Fruit fly (Drosophila melanogaster): ENCODE data around the gene CG14131.

CG14131 gene

DNA sequence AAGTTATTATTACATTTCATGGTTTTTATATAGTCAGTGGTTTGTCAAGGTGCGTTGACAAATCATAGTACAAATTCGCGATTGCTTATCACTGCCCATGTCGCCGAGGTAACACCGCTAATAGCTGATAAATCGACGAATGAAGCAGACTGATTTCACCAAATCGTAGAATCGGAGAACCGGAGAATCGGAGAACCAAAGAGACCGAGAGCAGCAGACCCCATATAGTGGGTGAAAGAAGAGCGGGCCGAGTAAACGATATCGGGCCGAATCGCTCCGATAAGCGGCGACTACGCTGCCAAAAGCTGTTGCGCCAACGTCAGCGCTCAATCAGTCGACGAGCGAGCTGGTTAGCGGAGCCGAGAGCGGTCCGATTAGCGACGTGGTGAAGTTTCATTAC is at the start of gene CG14131:
TSS of gene CG14131 (plus strand) at position 343 of the 400 bp plus-strand sequence.
- TF ChIP-seq psq (optimal IDR thresholded peaks at IDR 0.05) (no peak), usp (GFP tag; optimal IDR thresholded peaks at IDR 0.05) (no peak)

DNA sequence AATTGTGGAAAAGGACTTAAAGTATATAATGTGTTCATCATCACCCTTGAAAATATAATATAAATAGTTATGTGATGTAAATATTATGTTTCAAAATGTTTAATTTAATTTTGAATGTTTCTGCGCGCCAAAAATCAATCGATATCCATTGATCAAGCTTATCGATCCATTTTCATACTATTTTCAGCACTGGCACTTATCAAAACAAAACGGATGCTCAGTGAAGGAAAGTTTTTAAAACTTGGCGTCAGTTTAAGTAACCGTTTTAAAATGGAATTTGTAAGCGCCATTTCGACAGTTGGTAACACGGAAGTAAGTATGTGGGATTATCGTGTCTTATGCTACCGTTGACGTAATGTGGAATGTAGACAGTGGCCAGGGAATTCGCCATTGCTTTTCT is 48.7 kb upstream of the CG14131 start, which contains the start of gene sunn:
TSS of gene sunn (plus strand) at position 202 of the 400 bp plus-strand sequence.
- no peak for TF ChIP-seq usp (GFP tag; optimal IDR thresholded peaks at IDR 0.05)
- TF ChIP-seq pan (optimal IDR thresholded peaks at IDR 0.05), result no peak
- no peak for TF ChIP-seq psq (optimal IDR thresholded peaks at IDR 0.05)
- no peak for TF ChIP-seq Dll (optimal IDR thresholded peaks at IDR 0.05)
- no peak for TF ChIP-seq CG8478 (optimal IDR thresholded peaks at IDR 0.05)
- no peak for TF ChIP-seq EcR (GFP tag; optimal IDR thresholded peaks at IDR 0.05)

DNA sequence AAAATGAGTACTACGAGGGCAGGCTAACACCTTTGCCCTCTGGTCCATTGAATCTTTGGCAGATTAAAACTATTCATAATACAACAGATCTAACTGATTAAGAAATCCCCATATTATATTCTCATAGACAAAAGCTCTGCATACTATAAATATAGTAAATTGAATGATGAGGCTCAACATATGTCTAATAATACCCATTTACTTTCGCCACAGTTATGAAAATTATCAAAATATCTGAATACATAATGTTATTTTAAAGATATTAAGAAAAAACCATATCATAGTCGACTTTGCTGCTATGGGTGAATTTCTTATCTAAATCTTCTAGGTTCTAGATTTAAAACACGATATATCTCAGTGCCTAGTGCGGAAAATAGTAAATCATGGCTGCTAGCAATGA is 45.0 kb upstream of the CG14131 start, which contains the start of gene CG32087:
TSS of gene CG32087 (plus strand) at position 301 of the 400 bp plus-strand sequence.
- TF ChIP-seq Dll (optimal IDR thresholded peaks at IDR 0.05), result no peak

DNA sequence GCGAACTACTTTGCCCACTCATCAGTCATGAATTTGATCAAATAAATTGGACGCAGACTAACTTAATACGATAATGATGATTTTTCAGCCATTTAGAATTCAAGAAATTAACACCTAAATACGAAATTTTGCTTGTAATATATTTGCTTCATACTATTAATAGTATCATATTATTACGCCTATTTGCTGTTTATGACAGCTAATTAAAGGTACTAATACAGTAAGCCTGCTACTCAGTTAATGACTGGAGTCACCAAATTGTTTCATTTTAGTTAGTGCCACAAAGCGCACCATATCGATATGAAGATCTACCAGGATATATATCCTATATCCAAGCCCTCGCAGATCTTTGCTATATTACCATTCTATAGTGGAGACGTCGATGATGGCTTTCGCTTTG is 25.9 kb upstream of the CG14131 start, which contains the start of gene Gr68a:
TSS of gene Gr68a (plus strand) at position 301 of the 400 bp plus-strand sequence.
- no peak for TF ChIP-seq EcR (GFP tag; optimal IDR thresholded peaks at IDR 0.05)
- TF ChIP-seq CG8478 (optimal IDR thresholded peaks at IDR 0.05), result no peak
- no peak for TF ChIP-seq pan (optimal IDR thresholded peaks at IDR 0.05)
- no peak for TF ChIP-seq usp (GFP tag; optimal IDR thresholded peaks at IDR 0.05)
- TF ChIP-seq psq (optimal IDR thresholded peaks at IDR 0.05), result no peak
- TF ChIP-seq Dll (optimal IDR thresholded peaks at IDR 0.05), result no peak

DNA sequence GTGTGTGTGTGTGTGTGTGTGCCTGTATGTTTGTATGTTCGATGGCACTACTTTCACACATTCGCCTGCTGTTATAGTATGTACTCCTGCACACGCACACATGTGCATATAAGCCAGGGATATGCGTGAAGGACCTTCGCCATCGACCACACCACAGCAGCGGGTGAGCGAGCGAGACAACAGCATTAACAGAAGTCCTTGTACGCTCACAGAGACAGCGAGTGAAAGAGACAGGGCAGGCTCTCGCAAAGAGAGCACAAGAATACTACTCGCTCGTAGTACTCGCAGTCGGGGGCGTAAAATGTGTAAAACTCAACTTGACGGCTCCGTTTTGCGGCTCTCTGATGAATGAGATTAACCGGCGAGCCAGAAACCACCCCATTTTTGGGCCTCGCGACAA is 11.9 kb upstream of the CG14131 start:
- TF ChIP-seq usp (GFP tag; optimal IDR thresholded peaks at IDR 0.05), result no peak
- no peak for TF ChIP-seq Dll (optimal IDR thresholded peaks at IDR 0.05)
- no peak for TF ChIP-seq EcR (GFP tag; optimal IDR thresholded peaks at IDR 0.05)
- no peak for TF ChIP-seq psq (optimal IDR thresholded peaks at IDR 0.05)
- no peak for TF ChIP-seq CG8478 (optimal IDR thresholded peaks at IDR 0.05)

DNA sequence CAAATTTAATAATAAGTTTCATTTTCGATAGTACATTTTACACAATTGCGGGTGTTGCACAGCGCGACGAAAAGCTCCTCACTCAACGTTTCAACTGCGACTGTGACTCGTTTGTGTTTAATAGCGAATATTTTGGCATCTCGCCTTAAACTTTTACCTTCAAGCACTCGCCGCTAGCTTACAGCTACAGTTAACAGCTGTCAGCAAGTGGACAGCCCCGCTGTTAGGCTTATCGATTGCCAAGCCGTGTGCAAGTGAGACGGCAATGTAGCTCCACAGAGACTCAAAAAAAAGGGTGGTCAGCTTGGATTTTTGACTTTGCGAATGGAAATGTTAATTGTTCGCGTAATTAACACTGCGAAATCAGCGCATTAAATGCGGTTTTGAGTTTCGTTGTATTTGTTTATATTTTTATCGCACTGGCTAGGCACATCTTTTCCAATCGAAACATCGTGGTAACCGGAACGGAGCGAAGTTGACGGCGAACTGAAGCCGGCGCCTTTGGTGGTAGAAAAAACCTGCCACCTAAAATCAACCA is 11.1 kb upstream of the CG14131 start, which contains the start of gene loaf:
TSS of gene loaf (minus strand) at position 488 of the 538 bp plus-strand sequence.
- no peak for TF ChIP-seq pan (optimal IDR thresholded peaks at IDR 0.05)

DNA sequence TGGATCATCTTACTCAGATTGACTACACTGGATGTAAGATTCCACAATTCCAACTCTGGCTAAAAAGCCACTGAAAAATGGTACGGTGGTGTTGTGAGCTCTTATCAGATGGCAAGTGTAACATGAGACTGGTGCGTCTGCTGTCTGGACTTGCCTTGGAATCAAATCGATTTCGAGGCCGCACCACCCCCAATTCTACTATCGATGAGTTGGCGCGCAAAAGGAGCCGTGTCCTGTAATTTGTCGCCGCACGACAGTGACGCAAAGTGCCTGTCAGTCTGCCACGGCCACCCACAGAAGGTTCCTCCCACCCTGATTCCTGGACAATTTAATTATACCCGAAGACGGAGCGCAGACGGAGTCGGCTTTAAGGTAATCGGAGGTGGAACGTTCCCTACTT is 10.3 kb upstream of the CG14131 start:
- TF ChIP-seq usp (GFP tag; optimal IDR thresholded peaks at IDR 0.05) (no peak), CG8478 (optimal IDR thresholded peaks at IDR 0.05) (no peak), psq (optimal IDR thresholded peaks at IDR 0.05) (no peak), Dll (optimal IDR thresholded peaks at IDR 0.05) (no peak), EcR (GFP tag; optimal IDR thresholded peaks at IDR 0.05) (no peak), pan (optimal IDR thresholded peaks at IDR 0.05) (no peak)

DNA sequence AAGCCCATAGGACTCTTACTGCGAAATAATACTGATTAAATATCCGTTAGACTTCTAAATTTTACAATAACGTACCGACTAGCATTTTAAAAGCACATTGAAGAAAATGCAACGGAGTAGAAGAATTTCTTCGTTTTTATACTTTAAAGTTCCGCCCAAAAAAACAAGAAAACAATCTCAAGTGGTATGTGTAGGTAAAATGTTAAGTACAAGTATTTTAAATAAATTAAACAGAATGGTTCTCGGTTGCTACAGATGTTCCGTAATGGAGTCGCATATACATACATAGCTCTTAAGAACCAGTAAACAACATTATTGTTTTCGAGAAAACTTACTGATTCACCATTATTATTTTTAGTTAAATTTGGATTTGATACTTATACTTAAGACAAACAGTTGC is 4.8 kb upstream of the CG14131 start, which contains the start of gene Muc68D:
TSS of gene Muc68D (minus strand) at position 101 of the 400 bp plus-strand sequence.
- TF ChIP-seq usp (GFP tag; optimal IDR thresholded peaks at IDR 0.05), result no peak
- no peak for TF ChIP-seq Dll (optimal IDR thresholded peaks at IDR 0.05)
- no peak for TF ChIP-seq psq (optimal IDR thresholded peaks at IDR 0.05)
- TF ChIP-seq pan (optimal IDR thresholded peaks at IDR 0.05), result no peak
- no peak for TF ChIP-seq CG8478 (optimal IDR thresholded peaks at IDR 0.05)
- TF ChIP-seq EcR (GFP tag; optimal IDR thresholded peaks at IDR 0.05), result no peak

DNA sequence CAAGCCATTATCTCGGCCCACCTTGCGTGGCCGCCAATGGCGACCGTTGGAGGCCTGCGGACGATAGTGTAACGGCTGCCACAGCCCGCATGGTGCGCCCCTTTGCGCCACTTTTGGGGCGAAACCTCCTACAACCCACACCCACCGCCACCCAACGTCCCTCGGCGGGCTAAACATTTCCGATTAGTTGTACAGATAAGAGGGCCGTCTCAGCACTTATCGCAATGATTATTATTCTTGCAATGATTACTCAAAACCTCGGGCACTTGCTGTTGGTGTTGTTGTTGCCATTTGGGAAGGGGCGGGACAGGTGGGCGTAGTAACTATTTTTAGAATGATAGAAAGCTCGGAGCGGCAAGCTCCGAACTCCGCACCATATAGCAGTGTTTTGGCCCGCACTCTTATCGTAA is 4.3 kb upstream of the CG14131 start:
- TF ChIP-seq EcR (GFP tag; optimal IDR thresholded peaks at IDR 0.05), result no peak

DNA sequence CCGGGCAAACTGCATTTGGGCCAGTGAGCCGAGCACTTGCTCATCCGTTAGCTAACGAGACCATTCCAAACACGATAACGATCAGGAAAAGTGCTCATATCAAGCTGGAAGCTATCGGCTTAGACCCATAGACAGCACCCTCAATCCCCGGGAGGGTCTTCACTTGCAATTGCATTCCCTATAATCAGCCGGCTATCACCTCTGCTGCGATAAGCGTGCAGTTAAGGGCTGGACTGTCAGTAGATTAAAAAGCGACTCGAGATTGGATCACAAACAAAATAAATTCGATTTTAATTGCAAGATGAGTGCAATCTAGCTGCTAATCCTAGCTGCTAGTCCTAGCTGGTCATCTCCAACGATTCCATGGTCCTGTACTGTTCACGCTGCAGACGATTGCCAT is 3.1 kb upstream of the CG14131 start:
- TF ChIP-seq usp (GFP tag; optimal IDR thresholded peaks at IDR 0.05), result no peak
- no peak for TF ChIP-seq pan (optimal IDR thresholded peaks at IDR 0.05)
- TF ChIP-seq psq (optimal IDR thresholded peaks at IDR 0.05), result no peak
- no peak for TF ChIP-seq Dll (optimal IDR thresholded peaks at IDR 0.05)
- TF ChIP-seq EcR (GFP tag; optimal IDR thresholded peaks at IDR 0.05), result no peak
- TF ChIP-seq CG8478 (optimal IDR thresholded peaks at IDR 0.05), result no peak

DNA sequence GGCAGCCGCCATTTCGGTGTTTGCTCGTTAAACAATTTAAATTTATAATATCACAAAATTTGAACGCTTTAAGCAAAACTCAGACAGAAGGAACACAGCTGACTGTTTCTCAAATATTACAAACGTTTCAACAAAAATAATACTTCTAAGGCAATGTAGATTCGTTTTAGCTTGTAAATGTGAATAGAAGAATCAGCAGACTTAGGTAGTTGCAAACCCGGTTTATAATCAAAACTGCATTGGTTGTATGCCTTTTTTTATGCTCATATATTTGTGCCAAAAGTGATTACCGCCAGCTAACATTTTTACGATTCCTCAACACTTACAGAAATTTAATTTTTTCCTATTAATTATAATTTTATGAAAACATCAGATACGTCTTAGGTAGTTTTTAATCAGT is 2.5 kb upstream of the CG14131 start, which contains the start of gene Tim13:
TSS of gene Tim13 (minus strand) at position 101 of the 400 bp plus-strand sequence.
- TF ChIP-seq pan (optimal IDR thresholded peaks at IDR 0.05) (no peak), CG8478 (optimal IDR thresholded peaks at IDR 0.05) (no peak), EcR (GFP tag; optimal IDR thresholded peaks at IDR 0.05) (no peak), Dll (optimal IDR thresholded peaks at IDR 0.05) (no peak), usp (GFP tag; optimal IDR thresholded peaks at IDR 0.05) (no peak), psq (optimal IDR thresholded peaks at IDR 0.05) (no peak)

DNA sequence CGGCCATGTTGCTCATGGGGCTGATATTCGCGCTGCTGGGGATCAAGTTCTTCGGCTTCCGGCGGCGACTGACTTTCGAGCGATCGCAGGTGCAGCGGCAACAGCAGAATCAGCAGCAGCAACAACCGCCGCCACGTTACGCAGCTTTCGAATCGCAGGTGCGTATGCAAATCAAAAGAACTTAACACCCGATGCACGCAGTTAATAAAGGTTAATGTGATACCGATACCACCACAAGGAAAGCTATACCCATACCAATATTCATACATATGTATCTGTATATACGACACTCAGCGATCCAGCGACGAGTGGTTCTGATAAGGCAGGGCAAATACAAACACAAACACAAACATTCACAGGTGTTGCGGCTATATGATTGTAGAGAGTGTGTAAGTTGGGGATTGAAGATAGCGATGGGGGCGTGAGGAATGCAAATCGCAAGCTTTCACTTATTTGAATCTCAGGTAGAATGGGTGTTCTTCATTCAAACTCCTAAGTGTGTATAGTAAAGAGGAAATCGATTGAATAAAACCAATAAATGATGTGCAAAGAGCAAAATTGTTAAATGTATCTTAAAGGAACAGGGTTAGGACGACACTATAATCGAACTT is 580 bp downstream of the CG14131 start:
- TF ChIP-seq psq (optimal IDR thresholded peaks at IDR 0.05) (no peak), usp (GFP tag; optimal IDR thresholded peaks at IDR 0.05) (no peak), CG8478 (optimal IDR thresholded peaks at IDR 0.05) (no peak), EcR (GFP tag; optimal IDR thresholded peaks at IDR 0.05) (no peak), pan (optimal IDR thresholded peaks at IDR 0.05) (no peak)

DNA sequence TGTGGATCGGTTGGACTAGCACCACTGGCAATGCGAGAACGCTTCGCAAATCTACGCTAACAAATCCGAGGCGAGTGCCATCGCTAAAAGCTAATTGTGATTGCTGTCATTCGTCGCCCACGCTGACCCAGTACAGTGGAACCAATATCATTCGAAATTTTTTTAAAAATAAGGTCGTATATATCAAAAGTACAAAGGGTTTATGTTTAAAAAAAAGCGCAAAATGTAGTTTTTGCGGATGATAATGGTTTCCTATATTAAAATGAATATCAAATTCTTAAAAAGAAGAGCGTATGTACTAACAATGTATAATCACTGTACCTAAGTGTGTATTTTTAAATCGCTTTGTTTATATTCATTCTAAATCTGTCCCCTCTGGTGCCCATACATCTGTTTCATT is 8.4 kb downstream of the CG14131 start:
- no peak for TF ChIP-seq Dll (optimal IDR thresholded peaks at IDR 0.05)
- TF ChIP-seq CG8478 (optimal IDR thresholded peaks at IDR 0.05), result no peak
- no peak for TF ChIP-seq usp (GFP tag; optimal IDR thresholded peaks at IDR 0.05)
- no peak for TF ChIP-seq EcR (GFP tag; optimal IDR thresholded peaks at IDR 0.05)
- TF ChIP-seq pan (optimal IDR thresholded peaks at IDR 0.05), result no peak
- no peak for TF ChIP-seq psq (optimal IDR thresholded peaks at IDR 0.05)
